Worm (Caenorhabditis elegans) whole organism, L3 larva: ENCODE results near the gene sgk-1.
A peak's percentile ranks its signal among the peaks of the same experiment; 100 is the strongest.
"Not testable (repeated sequence)": the region's sequence is repeated elsewhere in the genome, so short reads cannot be mapped to it uniquely, and the experiment has no call there.

ENCODE experiments used
- R02D3.7 ChIP-seq: fragments of 150-350 bp; optimal IDR thresholded peaks from 2 replicates; lab custom pipeline; 2014; ENCODE audit warnings: missing biosample characterization, missing genetic modification characterization
- ZK546.5 ChIP-seq: sonication (generic microtip); optimal IDR thresholded peaks from 2 replicates; lab custom pipeline; 2017; ENCODE audit warnings: missing biosample characterization, missing genetic modification characterization
- aly-2 ChIP-seq: fragments of 150-350 bp; optimal IDR thresholded peaks from 2 replicates; lab custom pipeline; 2014; ENCODE audit warnings: missing biosample characterization, missing genetic modification characterization
- ama-1 ChIP-seq: fragments of 150-350 bp; optimal IDR thresholded peaks from 2 replicates; lab custom pipeline; 2018
- ceh-16 ChIP-seq: sonication (generic microtip); optimal IDR thresholded peaks from 2 replicates; lab custom pipeline; 2017; ENCODE audit warnings: missing biosample characterization, missing genetic modification characterization
- ceh-28 ChIP-seq: fragments of 150-350 bp; optimal IDR thresholded peaks from 2 replicates; lab custom pipeline; 2014; ENCODE audit warnings: missing biosample characterization, missing genetic modification reagents, missing genetic modification characterization
- ceh-82 ChIP-seq: fragments of 150-350 bp; optimal IDR thresholded peaks from 2 replicates; lab custom pipeline; 2014; ENCODE audit warnings: missing biosample characterization, missing genetic modification characterization
- daf-12 ChIP-seq: fragments of 150-350 bp; optimal IDR thresholded peaks from 2 replicates; lab custom pipeline; 2014; ENCODE audit warnings: missing biosample characterization, missing genetic modification reagents, missing genetic modification characterization
- egl-27 ChIP-seq: sonication (generic microtip); optimal IDR thresholded peaks from 4 replicates; lab custom pipeline; 2017; ENCODE audit warnings: missing biosample characterization, missing genetic modification reagents, missing genetic modification characterization
- egl-5 ChIP-seq: fragments of 150-350 bp; optimal IDR thresholded peaks from 2 replicates; lab custom pipeline; 2017; ENCODE audit warnings: missing biosample characterization, missing genetic modification reagents, missing genetic modification characterization, inconsistent platforms
- elt-1 ChIP-seq: fragments of 150-350 bp; optimal IDR thresholded peaks from 2 replicates; lab custom pipeline; 2014; ENCODE audit warnings: missing biosample characterization, missing genetic modification characterization
- elt-2 ChIP-seq: sonication (generic microtip); optimal IDR thresholded peaks from 2 replicates; lab custom pipeline; 2016; ENCODE audit warnings: missing genetic modification reagents, mild to moderate bottlenecking, missing genetic modification characterization, missing compliant biosample characterization
- elt-3 ChIP-seq, 3 experiments: fragments of 150-350 bp in 1 of 3; sonication (generic microtip) in 2 of 3; optimal IDR thresholded peaks; 2 replicates in 2 of 3; 4 replicates in 1 of 3; lab custom pipeline; 2014 to 2017; ENCODE audit warnings: missing biosample characterization in 3 of 3, missing genetic modification characterization in 3 of 3
- eor-1 ChIP-seq, 2 experiments: fragments of 150-350 bp; optimal IDR thresholded peaks; 2 replicates each; lab custom pipeline; 2014 to 2018; ENCODE audit warnings: missing biosample characterization in 2 of 2, missing genetic modification characterization in 2 of 2
- fkh-10 ChIP-seq: sonication (generic microtip); optimal IDR thresholded peaks from 2 replicates; lab custom pipeline; 2017; ENCODE audit warnings: missing biosample characterization, missing genetic modification reagents, missing genetic modification characterization
- fkh-2 ChIP-seq: fragments of 150-350 bp; optimal IDR thresholded peaks from 2 replicates; lab custom pipeline; 2014; ENCODE audit warnings: missing biosample characterization, missing genetic modification reagents, missing genetic modification characterization
- fos-1 ChIP-seq: fragments of 150-350 bp; optimal IDR thresholded peaks from 2 replicates; lab custom pipeline; 2014; ENCODE audit warnings: missing biosample characterization, missing genetic modification characterization
- hmg-11 ChIP-seq: sonication (generic microtip); optimal IDR thresholded peaks from 2 replicates; lab custom pipeline; 2016; ENCODE audit warnings: missing genetic modification characterization, missing compliant biosample characterization
- jun-1 ChIP-seq: fragments of 150-350 bp; optimal IDR thresholded peaks from 2 replicates; lab custom pipeline; 2014; ENCODE audit warnings: missing biosample characterization, missing genetic modification reagents, missing genetic modification characterization
- lin-39 ChIP-seq: fragments of 150-350 bp; optimal IDR thresholded peaks from 2 replicates; lab custom pipeline; 2018; ENCODE audit warnings: missing biosample characterization, missing genetic modification reagents, missing genetic modification characterization
- lsy-12 ChIP-seq: sonication (generic microtip); optimal IDR thresholded peaks from 2 replicates; lab custom pipeline; 2016; ENCODE audit warnings: mild to moderate bottlenecking, missing genetic modification characterization, missing compliant biosample characterization
- mdl-1 ChIP-seq: fragments of 150-350 bp; optimal IDR thresholded peaks from 2 replicates; lab custom pipeline; 2014; ENCODE audit warnings: missing biosample characterization, missing genetic modification characterization
- mml-1 ChIP-seq: fragments of 150-350 bp; sonication (generic microtip); optimal IDR thresholded peaks from 3 replicates; lab custom pipeline; 2014; ENCODE audit warnings: missing biosample characterization, missing genetic modification characterization
- nfya-1 ChIP-seq: sonication (generic microtip); optimal IDR thresholded peaks from 2 replicates; lab custom pipeline; 2017; ENCODE audit warnings: missing genetic modification characterization, mild to moderate bottlenecking, missing compliant biosample characterization, antibody characterized with exemption, moderate library complexity; ENCODE audit not compliant: insufficient read depth
- nhr-12 ChIP-seq: fragments of 150-350 bp; optimal IDR thresholded peaks from 2 replicates; lab custom pipeline; 2014; ENCODE audit warnings: missing biosample characterization, missing genetic modification characterization
- nhr-23 ChIP-seq: fragments of 150-350 bp; optimal IDR thresholded peaks from 2 replicates; lab custom pipeline; 2014; ENCODE audit warnings: missing biosample characterization, missing genetic modification reagents, missing genetic modification characterization
- nhr-237 ChIP-seq: fragments of 150-350 bp; optimal IDR thresholded peaks from 2 replicates; lab custom pipeline; 2014; ENCODE audit warnings: missing biosample characterization, missing genetic modification characterization
- nhr-25 ChIP-seq: sonication (generic microtip); optimal IDR thresholded peaks from 2 replicates; lab custom pipeline; 2017; ENCODE audit warnings: missing biosample characterization, missing genetic modification characterization
- nhr-28 ChIP-seq: fragments of 150-350 bp; optimal IDR thresholded peaks from 2 replicates; lab custom pipeline; 2014; ENCODE audit warnings: missing biosample characterization, missing genetic modification characterization
- nhr-43 ChIP-seq: sonication (generic microtip); optimal IDR thresholded peaks from 2 replicates; lab custom pipeline; 2016; ENCODE audit warnings: mild to moderate bottlenecking, missing genetic modification characterization, missing compliant biosample characterization; ENCODE audit not compliant: poor library complexity, severe bottlenecking
- nhr-76 ChIP-seq: fragments of 150-350 bp; sonication (generic microtip); optimal IDR thresholded peaks from 5 replicates; lab custom pipeline; 2014; ENCODE audit warnings: missing biosample characterization, missing genetic modification characterization
- pha-4 ChIP-seq: fragments of 150-350 bp; optimal IDR thresholded peaks from 2 replicates; lab custom pipeline; 2014; ENCODE audit warnings: missing biosample characterization, missing genetic modification reagents, missing genetic modification characterization
- pqm-1 ChIP-seq: fragments of 150-350 bp; optimal IDR thresholded peaks from 2 replicates; lab custom pipeline; 2017; ENCODE audit warnings: missing biosample characterization, missing genetic modification characterization, inconsistent platforms
- sea-2 ChIP-seq: fragments of 150-350 bp; sonication (generic microtip); optimal IDR thresholded peaks from 4 replicates; lab custom pipeline; 2014; ENCODE audit warnings: missing biosample characterization, missing genetic modification reagents, missing genetic modification characterization
- skn-1 ChIP-seq: fragments of 150-350 bp; optimal IDR thresholded peaks from 2 replicates; lab custom pipeline; 2014; ENCODE audit warnings: missing biosample characterization, missing genetic modification characterization
- snpc-4 ChIP-seq: fragments of 150-350 bp; optimal IDR thresholded peaks from 2 replicates; lab custom pipeline; 2014; ENCODE audit warnings: missing biosample characterization, missing genetic modification characterization
- unc-39 ChIP-seq: sonication (generic microtip); optimal IDR thresholded peaks from 4 replicates; lab custom pipeline; 2017; ENCODE audit warnings: missing biosample characterization, missing genetic modification characterization
- zag-1 ChIP-seq: fragments of 150-350 bp; optimal IDR thresholded peaks from 2 replicates; lab custom pipeline; 2014; ENCODE audit warnings: missing biosample characterization, missing genetic modification characterization
- ztf-11 ChIP-seq: fragments of 150-350 bp; optimal IDR thresholded peaks from 2 replicates; lab custom pipeline; 2014; ENCODE audit warnings: missing biosample characterization, missing genetic modification characterization

sgk-1 gene

ce11 chrX:16219710-16220109 lies 42.2 kb downstream of the sgk-1 start, which contains the start of gene F23A7.3:
Gene F23A7.3 (plus strand): TSS chrX:16220010.
- TF ChIP-seq snpc-4; unc-39 (tag; lab: Kevin White, UChicago); ceh-82 (tag; lab: Kevin White, UChicago): not testable (repeated sequence)

ce11 chrX:16218306-16218705 lies 43.6 kb downstream of the sgk-1 start:
- TF ChIP-seq pqm-1 (tag; lab: Kevin White, UChicago) (peak; percentile 4), ama-1 (lab: Kevin White, UChicago) (no peak), jun-1 (tag; lab: Kevin White, UChicago) (no peak), fkh-10 (GFP tag; lab: Kevin White, UChicago) (peak; percentile 56), fos-1 (tag; lab: Kevin White, UChicago) (no peak), elt-2 (tag; lab: Kevin White, UChicago) (peak; percentile 33), lin-39 (tag; lab: Kevin White, UChicago) (peak; percentile 61), pha-4 (tag; lab: Kevin White, UChicago) (peak; percentile 59), hmg-11 (peak; percentile 29), nfya-1 (peak; percentile 60)
- TF ChIP-seq, all 47 proteins: peak for 7

- TF ChIP-seq sea-2 (GFP tag; lab: Kevin White, UChicago), result no peak
- no peak for TF ChIP-seq egl-27
- no peak for TF ChIP-seq nhr-237 (tag; lab: Kevin White, UChicago)
- no peak for TF ChIP-seq zag-1
- TF ChIP-seq lsy-12 (tag; lab: Kevin White, UChicago), result no peak
- TF ChIP-seq elt-1, result no peak
- TF ChIP-seq lin-39 (tag; lab: Kevin White, UChicago), result no peak
- no peak for TF ChIP-seq aly-2 (tag; lab: Kevin White, UChicago)
- no peak for TF ChIP-seq nhr-12 (tag; lab: Kevin White, UChicago)
- no peak for TF ChIP-seq nhr-25
- TF ChIP-seq ceh-28 (tag; lab: Kevin White, UChicago), result no peak
- TF ChIP-seq ama-1 (lab: Kevin White, UChicago), result no peak
- no peak for TF ChIP-seq skn-1
- TF ChIP-seq fkh-10 (GFP tag; lab: Kevin White, UChicago), result no peak
- no peak for TF ChIP-seq ceh-82 (tag; lab: Kevin White, UChicago)
- TF ChIP-seq mdl-1, result no peak
- no peak for TF ChIP-seq elt-3 (tag; optimal IDR thresholded peaks at IDR 0.05; lab: Kevin White, UChicago)
- TF ChIP-seq egl-5, result no peak
- no peak for TF ChIP-seq nhr-23 (tag; lab: Kevin White, UChicago)
- no peak for TF ChIP-seq nhr-76 (tag; lab: Kevin White, UChicago)
- TF ChIP-seq, all 47 proteins: peak for 0
Measured at ce11 chrX:16217749-16218148, 44.2 kb downstream of the sgk-1 start.

ce11 chrX:16217108-16217507 lies 44.8 kb downstream of the sgk-1 start, which contains the start of gene F23A7.1:
Gene F23A7.1 (plus strand): TSS chrX:16217408.
- TF ChIP-seq nhr-76 (tag; lab: Kevin White, UChicago) (no peak), ztf-11 (tag; lab: Kevin White, UChicago) (no peak), daf-12 (tag; lab: Kevin White, UChicago) (no peak), eor-1 (tag; optimal IDR thresholded peaks at IDR 0.05; lab: Kevin White, UChicago) (no peak), nhr-25 (no peak), egl-27 (no peak), pqm-1 (tag; lab: Kevin White, UChicago) (no peak), zag-1 (no peak), nhr-28 (tag; lab: Kevin White, UChicago) (no peak), nfya-1 (no peak), nhr-23 (tag; lab: Kevin White, UChicago) (no peak), mml-1 (no peak), fkh-2 (tag; lab: Kevin White, UChicago) (no peak), nhr-43 (no peak), fos-1 (tag; lab: Kevin White, UChicago) (no peak), ceh-16 (tag; lab: Kevin White, UChicago) (no peak), ZK546.5 (tag; lab: Kevin White, UChicago) (no peak), aly-2 (tag; lab: Kevin White, UChicago) (no peak), lin-39 (tag; lab: Kevin White, UChicago) (no peak), R02D3.7 (tag; lab: Kevin White, UChicago) (no peak)
